Worm (Caenorhabditis elegans) whole organism, L2 larva: ENCODE results near the gene K08B12.1.

ENCODE experiments used
- C34F6.9 ChIP-seq: fragments of 150-350 bp; optimal IDR thresholded peaks from 2 replicates; lab custom pipeline; 2014; ENCODE audit warnings: missing biosample characterization, missing genetic modification characterization
- F13H6.1 ChIP-seq: sonication (generic microtip); optimal IDR thresholded peaks from 2 replicates; lab custom pipeline; 2016; ENCODE audit warnings: missing genetic modification characterization, missing compliant biosample characterization
- Y55F3AM.14 ChIP-seq: fragments of 200-800 bp; sonication (Bioruptor generic); optimal IDR thresholded peaks from 2 replicates; lab custom pipeline; 2018; ENCODE audit warnings: mild to moderate bottlenecking, missing genetic modification characterization, missing compliant biosample characterization
- alr-1 ChIP-seq: fragments of 150-350 bp; optimal IDR thresholded peaks from 2 replicates; lab custom pipeline; 2014; ENCODE audit warnings: missing biosample characterization, missing genetic modification characterization
- aly-2 ChIP-seq: fragments of 150-350 bp; optimal IDR thresholded peaks from 2 replicates; lab custom pipeline; 2014; ENCODE audit warnings: missing biosample characterization, missing genetic modification characterization
- ama-1 ChIP-seq: fragments of 150-350 bp; optimal IDR thresholded peaks from 2 replicates; lab custom pipeline; 2018; ENCODE audit warnings: inconsistent platforms
- ceh-16 ChIP-seq: fragments of 150-350 bp; optimal IDR thresholded peaks from 2 replicates; lab custom pipeline; 2014; ENCODE audit warnings: missing biosample characterization, missing genetic modification characterization
- crh-2 ChIP-seq: sonication (generic microtip); optimal IDR thresholded peaks from 2 replicates; lab custom pipeline; 2017; ENCODE audit warnings: missing biosample characterization, missing genetic modification characterization
- elt-3 ChIP-seq: sonication (generic microtip); optimal IDR thresholded peaks from 2 replicates; lab custom pipeline; 2017; ENCODE audit warnings: missing biosample characterization, missing genetic modification characterization
- fos-1 ChIP-seq: fragments of 150-350 bp; optimal IDR thresholded peaks from 2 replicates; lab custom pipeline; 2014; ENCODE audit warnings: missing biosample characterization, missing genetic modification characterization
- gmeb-1 ChIP-seq: fragments of 150-350 bp; optimal IDR thresholded peaks from 2 replicates; lab custom pipeline; 2014; ENCODE audit warnings: missing biosample characterization, missing genetic modification characterization
- lin-11 ChIP-seq: fragments of 150-350 bp; sonication (generic microtip); optimal IDR thresholded peaks from 2 replicates; lab custom pipeline; 2014; ENCODE audit warnings: missing biosample characterization, missing genetic modification characterization, inconsistent platforms, mixed read lengths
- lin-13 ChIP-seq: fragments of 150-350 bp; optimal IDR thresholded peaks from 2 replicates; lab custom pipeline; 2014; ENCODE audit warnings: missing biosample characterization, missing genetic modification reagents, missing genetic modification characterization
- lin-39 ChIP-seq: fragments of 150-350 bp; optimal IDR thresholded peaks from 2 replicates; lab custom pipeline; 2014; ENCODE audit warnings: missing biosample characterization, missing genetic modification reagents, missing genetic modification characterization
- lsy-2 ChIP-seq, 2 experiments: fragments of 150-350 bp in 1 of 2; sonication (generic microtip) in 1 of 2; optimal IDR thresholded peaks; 2 replicates each; lab custom pipeline; 2014 to 2017; ENCODE audit warnings: missing biosample characterization in 2 of 2, missing genetic modification characterization in 2 of 2
- nhr-10 ChIP-seq: sonication (generic microtip); optimal IDR thresholded peaks from 2 replicates; lab custom pipeline; 2017; ENCODE audit warnings: missing biosample characterization, missing genetic modification characterization
- nhr-11 ChIP-seq: fragments of 150-350 bp; optimal IDR thresholded peaks from 2 replicates; lab custom pipeline; 2014; ENCODE audit warnings: missing biosample characterization, missing genetic modification characterization
- nhr-12 ChIP-seq: fragments of 150-350 bp; optimal IDR thresholded peaks from 2 replicates; lab custom pipeline; 2014; ENCODE audit warnings: missing biosample characterization, missing genetic modification characterization
- nhr-129 ChIP-seq: fragments of 150-350 bp; optimal IDR thresholded peaks from 2 replicates; lab custom pipeline; 2014; ENCODE audit warnings: missing biosample characterization, missing genetic modification characterization
- nhr-237 ChIP-seq: fragments of 150-350 bp; optimal IDR thresholded peaks from 2 replicates; lab custom pipeline; 2014; ENCODE audit warnings: missing biosample characterization, missing genetic modification characterization
- nhr-25 ChIP-seq: fragments of 150-350 bp; sonication (generic microtip); optimal IDR thresholded peaks from 3 replicates; lab custom pipeline; 2014; ENCODE audit warnings: missing biosample characterization, missing genetic modification characterization
- nhr-6 ChIP-seq: fragments of 150-350 bp; optimal IDR thresholded peaks from 2 replicates; lab custom pipeline; 2014; ENCODE audit warnings: missing biosample characterization, missing genetic modification characterization
- nhr-77 ChIP-seq: fragments of 150-350 bp; optimal IDR thresholded peaks from 2 replicates; lab custom pipeline; 2014; ENCODE audit warnings: missing biosample characterization, missing genetic modification characterization
- peb-1 ChIP-seq: fragments of 150-350 bp; optimal IDR thresholded peaks from 2 replicates; lab custom pipeline; 2014; ENCODE audit warnings: missing biosample characterization, missing genetic modification characterization
- sem-4 ChIP-seq: fragments of 150-350 bp; optimal IDR thresholded peaks from 2 replicates; lab custom pipeline; 2014; ENCODE audit warnings: missing biosample characterization, missing genetic modification reagents, missing genetic modification characterization
- skn-1 ChIP-seq: sonication (generic microtip); optimal IDR thresholded peaks from 2 replicates; lab custom pipeline; 2017; ENCODE audit warnings: missing biosample characterization, missing genetic modification characterization
- sma-3 ChIP-seq: sonication (generic microtip); optimal IDR thresholded peaks from 2 replicates; lab custom pipeline; 2016; ENCODE audit warnings: missing genetic modification reagents, missing genetic modification characterization, missing compliant biosample characterization
- sma-9 ChIP-seq, 2 experiments: fragments of 150-350 bp in 1 of 2; sonication (generic microtip) in 1 of 2; optimal IDR thresholded peaks; 2 replicates each; lab custom pipeline; 2014 to 2016; ENCODE audit warnings: missing genetic modification characterization in 2 of 2, mild to moderate bottlenecking in 1 of 2, missing biosample characterization in 1 of 2, missing compliant biosample characterization in 1 of 2, missing genetic modification reagents in 1 of 2, moderate library complexity in 1 of 2
- snpc-4 ChIP-seq: fragments of 150-350 bp; optimal IDR thresholded peaks from 2 replicates; lab custom pipeline; 2014; ENCODE audit warnings: missing biosample characterization, missing genetic modification characterization
- unc-39 ChIP-seq: fragments of 150-350 bp; optimal IDR thresholded peaks from 2 replicates; lab custom pipeline; 2014; ENCODE audit warnings: missing biosample characterization, missing genetic modification characterization
- unc-55 ChIP-seq: fragments of 150-350 bp; sonication (generic microtip); optimal IDR thresholded peaks from 3 replicates; lab custom pipeline; 2014; ENCODE audit warnings: missing biosample characterization, missing genetic modification reagents, missing genetic modification characterization
- unc-62 ChIP-seq: fragments of 150-350 bp; optimal IDR thresholded peaks from 2 replicates; lab custom pipeline; 2014; ENCODE audit warnings: missing biosample characterization, missing genetic modification reagents, missing genetic modification characterization
- zag-1 ChIP-seq: fragments of 150-350 bp; optimal IDR thresholded peaks from 2 replicates; lab custom pipeline; 2014; ENCODE audit warnings: missing biosample characterization, missing genetic modification characterization
- ztf-11 ChIP-seq: sonication (generic microtip); optimal IDR thresholded peaks from 2 replicates; lab custom pipeline; 2017; ENCODE audit warnings: missing biosample characterization, missing genetic modification characterization
- ztf-4 ChIP-seq: fragments of 150-350 bp; optimal IDR thresholded peaks from 2 replicates; lab custom pipeline; 2014; ENCODE audit warnings: missing biosample characterization, missing genetic modification characterization

K08B12.1 gene

DNA sequence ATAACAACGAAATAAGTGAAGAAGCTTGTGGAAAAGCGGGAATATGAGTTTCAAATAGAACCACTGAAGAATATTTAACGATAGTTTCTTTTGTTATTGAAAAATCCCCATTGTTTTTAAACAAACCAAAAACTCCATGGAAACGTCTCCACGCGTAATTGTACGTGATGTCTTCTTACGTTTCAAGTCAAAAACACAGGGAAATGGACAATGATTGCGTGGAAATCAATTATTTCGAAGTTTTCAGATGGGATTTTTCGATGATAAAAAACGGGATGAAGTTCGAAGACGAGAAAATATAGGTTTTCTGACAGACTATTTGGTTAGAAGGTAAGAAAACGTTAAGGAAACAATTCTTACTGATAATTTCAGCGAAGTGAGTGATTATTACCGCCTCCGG is 22.0 kb downstream of the K08B12.1 start, which contains the start of the genes K12B6.4 and spe-49:
Gene K12B6.4 (minus strand): TSS at position 101 of the 400 bp plus-strand sequence.
Gene spe-49 (plus strand): TSS at position 185 of the 400 bp plus-strand sequence.
- TF ChIP-seq nhr-129 (tag; lab: Kevin White, UChicago), result no peak
- TF ChIP-seq sem-4, result no peak
- no peak for TF ChIP-seq fos-1 (tag; lab: Kevin White, UChicago)
- no peak for TF ChIP-seq peb-1 (tag; lab: Kevin White, UChicago)
- TF ChIP-seq lin-39 (tag; lab: Kevin White, UChicago), result no peak

DNA sequence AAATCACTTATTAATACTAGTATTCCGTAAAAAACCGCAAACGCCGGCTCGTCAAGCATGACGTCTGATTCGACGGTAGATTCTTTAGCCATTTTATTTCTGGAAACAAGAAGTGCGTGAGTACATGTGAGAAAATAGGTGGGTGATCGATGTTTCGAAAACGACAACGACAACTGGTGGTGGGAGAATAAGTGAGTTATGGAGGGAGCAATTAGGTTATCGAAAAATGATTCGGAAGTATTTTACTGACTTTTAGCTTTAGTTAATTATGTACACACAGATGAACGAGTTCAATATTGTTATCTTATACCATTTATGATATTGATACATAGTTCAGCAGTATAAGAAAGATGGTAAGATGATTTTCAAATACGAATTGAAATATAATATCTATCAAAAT is 27.2 kb downstream of the K08B12.1 start, which contains the start of gene srn-1:
Gene srn-1 (minus strand): TSS at position 101 of the 400 bp plus-strand sequence.
- TF ChIP-seq gmeb-1 (tag; lab: Kevin White, UChicago), result no peak
- TF ChIP-seq lsy-2 (tag; optimal IDR thresholded peaks at IDR 0.05; lab: Kevin White, UChicago), result no peak
- no peak for TF ChIP-seq unc-55
- no peak for TF ChIP-seq fos-1 (tag; lab: Kevin White, UChicago)
- TF ChIP-seq ceh-16 (tag; lab: Kevin White, UChicago), result no peak
- TF ChIP-seq nhr-11 (tag; lab: Kevin White, UChicago), result no peak
- TF ChIP-seq Y55F3AM.14 (GFP tag; lab: Kevin White, UChicago), result no peak
- no peak for TF ChIP-seq zag-1 (tag; lab: Kevin White, UChicago)
- TF ChIP-seq C34F6.9 (tag; lab: Kevin White, UChicago), result no peak
- no peak for TF ChIP-seq aly-2 (tag; lab: Kevin White, UChicago)
- TF ChIP-seq nhr-10 (tag; lab: Kevin White, UChicago), result no peak
- TF ChIP-seq nhr-12 (tag; lab: Kevin White, UChicago), result no peak
- no peak for TF ChIP-seq ztf-11 (tag; lab: Kevin White, UChicago)
- no peak for TF ChIP-seq crh-2 (tag; lab: Kevin White, UChicago)
- TF ChIP-seq skn-1, result no peak
- no peak for TF ChIP-seq sma-3 (GFP tag; lab: Kevin White, UChicago)
- no peak for TF ChIP-seq nhr-77
- TF ChIP-seq sem-4, result no peak
- TF ChIP-seq sma-9 (GFP tag; optimal IDR thresholded peaks at IDR 0.05; lab: Kevin White, UChicago), result no peak
- TF ChIP-seq sma-9 (tag; optimal IDR thresholded peaks at IDR 0.05; lab: Kevin White, UChicago), result no peak

- TF ChIP-seq snpc-4 (tag; lab: Kevin White, UChicago), result no peak
- TF ChIP-seq aly-2 (tag; lab: Kevin White, UChicago), result no peak
- no peak for TF ChIP-seq ztf-4 (tag; lab: Kevin White, UChicago)
- TF ChIP-seq unc-39, result no peak
- TF ChIP-seq F13H6.1 (tag; lab: Kevin White, UChicago), result no peak
- TF ChIP-seq ama-1, result no peak
- no peak for TF ChIP-seq nhr-237 (tag; lab: Kevin White, UChicago)
- TF ChIP-seq unc-62 (GFP tag; lab: Kevin White, UChicago), result no peak
- TF ChIP-seq nhr-25 (tag; lab: Kevin White, UChicago), result no peak
Measured at ce11 chrV:6288607-6289006, 29.4 kb downstream of the K08B12.1 start, which contains the start of gene K12B6.11. TSS of gene K12B6.11 (plus strand) at chrV:6288907.

DNA sequence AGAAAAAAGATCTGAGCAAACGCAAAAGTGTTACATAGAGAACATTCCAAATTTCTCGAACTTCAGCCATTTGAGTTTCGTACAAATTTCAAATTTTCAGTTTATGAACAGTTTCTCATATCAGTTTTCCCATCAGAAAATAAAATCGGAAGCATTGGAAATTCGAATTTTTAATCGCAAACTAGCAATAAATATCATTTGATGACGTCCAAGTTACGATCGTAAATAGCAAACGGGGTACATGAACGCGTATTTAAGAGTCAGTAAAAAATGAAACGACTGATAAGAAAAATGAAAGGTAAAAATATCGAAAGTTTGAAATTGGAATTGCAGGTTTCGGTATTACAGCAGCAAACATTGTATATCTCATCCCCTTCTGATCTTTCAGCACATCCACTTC is 32.1 kb downstream of the K08B12.1 start:
- TF ChIP-seq nhr-6 (tag; lab: Kevin White, UChicago) (no peak), lsy-2 (tag; optimal IDR thresholded peaks at IDR 0.05; lab: Kevin White, UChicago) (no peak), crh-2 (tag; lab: Kevin White, UChicago) (peak; percentile 41), ztf-11 (tag; lab: Kevin White, UChicago) (no peak), ceh-16 (tag; lab: Kevin White, UChicago) (no peak), ztf-4 (tag; lab: Kevin White, UChicago) (no peak), nhr-12 (tag; lab: Kevin White, UChicago) (no peak), nhr-237 (tag; lab: Kevin White, UChicago) (no peak), sma-9 (GFP tag; optimal IDR thresholded peaks at IDR 0.05; lab: Kevin White, UChicago) (peak; percentile 15), sma-9 (tag; optimal IDR thresholded peaks at IDR 0.05; lab: Kevin White, UChicago) (no peak)

DNA sequence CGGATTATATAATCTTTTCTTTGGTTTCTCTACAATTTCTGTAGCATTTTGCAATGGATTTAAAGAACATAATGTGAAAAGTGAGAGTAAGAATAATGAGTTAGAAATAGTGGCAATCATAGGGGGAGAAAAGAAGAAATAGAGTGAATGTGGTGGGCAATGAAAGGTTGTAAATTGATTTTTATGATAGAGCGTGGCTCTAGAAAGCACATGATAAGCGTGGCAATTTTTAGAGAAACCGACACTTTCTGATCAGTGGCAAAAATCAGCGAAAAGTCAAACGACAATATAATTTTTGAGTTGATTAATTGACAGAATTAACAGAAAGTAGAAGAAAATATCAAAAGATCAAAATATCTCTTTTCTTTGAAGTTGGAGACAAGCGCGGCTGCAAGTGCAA is 33.2 kb downstream of the K08B12.1 start, which contains the start of gene K12B6.9:
Gene K12B6.9 (minus strand): TSS at position 266 of the 400 bp plus-strand sequence.
- TF ChIP-seq Y55F3AM.14 (GFP tag; lab: Kevin White, UChicago) (no peak), nhr-25 (tag; lab: Kevin White, UChicago) (no peak), nhr-12 (tag; lab: Kevin White, UChicago) (no peak), nhr-237 (tag; lab: Kevin White, UChicago) (no peak), skn-1 (no peak), nhr-77 (no peak), alr-1 (tag; lab: Kevin White, UChicago) (no peak), lin-11 (no peak), ama-1 (no peak), fos-1 (tag; lab: Kevin White, UChicago) (peak; percentile 41), unc-62 (GFP tag; lab: Kevin White, UChicago) (no peak), elt-3 (tag; lab: Kevin White, UChicago) (no peak), crh-2 (tag; lab: Kevin White, UChicago) (peak; percentile 46), lin-13 (GFP tag; lab: Kevin White, UChicago) (no peak)
